Worm (Caenorhabditis elegans): ENCODE results near the gene K02E2.11.
A peak's percentile ranks its signal among the peaks of the same experiment; 100 is the strongest.

Gene K02E2.11

ce11 chrV:20410285-20410684, 27.2 kb downstream of the K02E2.11 start (continued):
- TF ChIP-seq nhr-41 (GFP tag; IDR thresholded peaks at IDR 0.05), result no peak
- peak; percentile 30 for TF ChIP-seq dve-1 (tag; optimal IDR thresholded peaks at IDR 0.05; ENCODE audit: insufficient read depth)
- TF ChIP-seq ztf-7 (tag; optimal IDR thresholded peaks at IDR 0.05), result no peak
- TF ChIP-seq php-3 (GFP tag; IDR thresholded peaks at IDR 0.05), result 0 out of 2 replicates have a peak, but pooled peaks have one; percentile 7
- no peak for TF ChIP-seq mdl-1 (tag; optimal IDR thresholded peaks at IDR 0.05)
- 0 out of 2 replicates have a peak, but pooled peaks have one; percentile 33 for TF ChIP-seq egl-43 (GFP tag; IDR thresholded peaks at IDR 0.05)
- TF ChIP-seq Y5F2A.4 (GFP tag; optimal IDR thresholded peaks at IDR 0.05), result no peak
- TF ChIP-seq unc-130 (GFP tag; optimal IDR thresholded peaks at IDR 0.05), result no peak
- no peak for TF ChIP-seq dmd-9 (GFP tag; IDR thresholded peaks at IDR 0.05)
- no peak for TF ChIP-seq Y105C5A.15 (GFP tag; IDR thresholded peaks at IDR 0.05)
- TF ChIP-seq mxl-2 (GFP tag; conservative IDR thresholded peaks at IDR 0.05), result no peak
- no peak for TF ChIP-seq zfp-3 (GFP tag; conservative IDR thresholded peaks at IDR 0.05)
- no peak for TF ChIP-seq ceh-20 (GFP tag; IDR thresholded peaks at IDR 0.05)

- TF ChIP-seq snpc-1.2 (GFP tag; IDR thresholded peaks at IDR 0.05) (no peak), T26A8.4 (GFP tag; IDR thresholded peaks at IDR 0.05) (no peak), zip-2 (tag; optimal IDR thresholded peaks at IDR 0.05) (no peak), nhr-10 (tag; optimal IDR thresholded peaks at IDR 0.05) (no peak), ceh-20 (GFP tag; IDR thresholded peaks at IDR 0.05) (no peak), dmd-9 (GFP tag; IDR thresholded peaks at IDR 0.05) (no peak), mdt-29 (GFP tag; IDR thresholded peaks at IDR 0.05) (no peak), Y75B8A.6 (GFP tag; IDR thresholded peaks at IDR 0.05) (no peak), ceh-44 (GFP tag; IDR thresholded peaks at IDR 0.05) (no peak), daf-12 (tag; optimal IDR thresholded peaks at IDR 0.05) (no peak), lir-3 (tag; optimal IDR thresholded peaks at IDR 0.05) (no peak), ceh-82 (tag; optimal IDR thresholded peaks at IDR 0.05) (no peak), rbr-2 (tag; optimal IDR thresholded peaks at IDR 0.05) (no peak), hlh-30 (tag; optimal IDR thresholded peaks at IDR 0.05; ENCODE audit: insufficient read depth) (no peak), aha-1 (tag) (no peak), snpc-4 (tag; optimal IDR thresholded peaks at IDR 0.05) (no peak), lin-29 (GFP tag; IDR thresholded peaks at IDR 0.05) (no peak), lin-15B (tag; optimal IDR thresholded peaks at IDR 0.05) (no peak), arid-1 (GFP tag; conservative IDR thresholded peaks at IDR 0.05) (no peak)
These were observed 28.5 kb downstream of the K02E2.11 start, which contains the start of gene F53H2.3 for ce11 chrV:20411659-20412058. Gene F53H2.3 (minus strand): TSS chrV:20411759.

- TF ChIP-seq Y75B8A.6 (GFP tag; IDR thresholded peaks at IDR 0.05), result 0 out of 2 replicates have a peak, but pooled peaks have one; percentile 19
- peak; percentile 12 for TF ChIP-seq lin-13 (GFP tag; optimal IDR thresholded peaks at IDR 0.05)
- peak; percentile 30 for TF ChIP-seq nhr-77 (tag; optimal IDR thresholded peaks at IDR 0.05)
- peak; percentile 29 for TF ChIP-seq T20F7.1 (GFP tag; optimal IDR thresholded peaks at IDR 0.05)
- TF ChIP-seq nhr-28 (tag; optimal IDR thresholded peaks at IDR 0.05), result peak; percentile 76
- peak; percentile 23 for TF ChIP-seq nhr-102 (tag; optimal IDR thresholded peaks at IDR 0.05)
- TF ChIP-seq daf-16 (GFP tag; optimal IDR thresholded peaks at IDR 0.05), result no peak
- TF ChIP-seq daf-16 (tag; optimal IDR thresholded peaks at IDR 0.05), result peak; percentile 83
- peak; percentile 75 for TF ChIP-seq hlh-11 (tag; optimal IDR thresholded peaks at IDR 0.05)
- TF ChIP-seq lin-1 (GFP tag; IDR thresholded peaks at IDR 0.05), result peak; percentile 76
- TF ChIP-seq pqm-1 (tag; optimal IDR thresholded peaks at IDR 0.05), result peak; percentile 31
- no peak for TF ChIP-seq lir-3 (tag; optimal IDR thresholded peaks at IDR 0.05)
- TF ChIP-seq unc-62 (GFP tag; optimal IDR thresholded peaks at IDR 0.05 in 1 of 2), result peak in 1 of 2 experiments; percentile 55
- no peak for TF ChIP-seq unc-62 (tag; optimal IDR thresholded peaks at IDR 0.05)
- no peak for TF ChIP-seq egl-27 (tag; optimal IDR thresholded peaks at IDR 0.05)
- peak; percentile 29; the same call in 1 of the 2 replicates for TF ChIP-seq pha-4 (GFP tag; IDR thresholded peaks at IDR 0.05)
- TF ChIP-seq pha-4 (tag; optimal IDR thresholded peaks at IDR 0.05), result no peak
- TF ChIP-seq php-3 (GFP tag; IDR thresholded peaks at IDR 0.05), result 0 out of 2 replicates have a peak, but pooled peaks have one; percentile 5
- peak; percentile 5 for TF ChIP-seq mep-1 (tag; optimal IDR thresholded peaks at IDR 0.05)
- no peak for TF ChIP-seq mxl-3 (GFP tag; optimal IDR thresholded peaks at IDR 0.05)
- TF ChIP-seq dve-1 (tag; optimal IDR thresholded peaks at IDR 0.05; ENCODE audit: insufficient read depth), result peak; percentile 79
- TF ChIP-seq hlh-30 (tag; optimal IDR thresholded peaks at IDR 0.05; ENCODE audit: insufficient read depth), result peak; percentile 57
- TF ChIP-seq tra-1 (GFP tag; IDR thresholded peaks at IDR 0.05), result 0 out of 2 replicates have a peak, but pooled peaks have one; percentile 67
- no peak for TF ChIP-seq daf-12 (tag; optimal IDR thresholded peaks at IDR 0.05)
- no peak for TF ChIP-seq hif-1 (tag; optimal IDR thresholded peaks at IDR 0.05)
These were observed 29.1 kb downstream of the K02E2.11 start for ce11 chrV:20412225-20412624.
